Worm (Caenorhabditis elegans): ENCODE data around the gene lips-10.

The lips-10 gene

DNA sequence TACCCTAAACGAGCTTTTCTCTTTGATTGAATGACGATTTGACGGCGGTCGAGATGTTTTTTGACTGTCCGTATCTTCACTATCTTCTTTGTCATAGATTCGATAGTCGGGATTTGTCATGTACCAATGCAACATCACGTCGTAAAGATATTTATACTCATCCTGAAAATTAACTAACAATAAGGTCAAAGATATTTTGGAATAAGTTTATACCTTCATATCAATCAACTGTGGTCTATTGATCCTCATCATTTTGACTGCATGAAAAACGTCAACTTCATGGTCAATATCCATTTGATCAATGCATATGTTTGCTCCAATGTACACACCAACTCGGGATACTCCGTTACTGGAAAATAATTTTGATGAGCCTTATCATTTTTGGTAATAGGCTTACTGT is 49.2 kb downstream of the lips-10 start:
- TF ChIP-seq pha-4 (tag; optimal IDR thresholded peaks at IDR 0.05), result no peak
- no peak for TF ChIP-seq F10E7.11 (tag; optimal IDR thresholded peaks at IDR 0.05)
- no peak for TF ChIP-seq F39B2.1 (GFP tag; IDR thresholded peaks at IDR 0.05)
- TF ChIP-seq nhr-80 (tag; optimal IDR thresholded peaks at IDR 0.05), result no peak
